Worm (Caenorhabditis elegans) whole organism, L1 larva: Measurements from ENCODE around the gene F58G1.8.

Experiments used
- C16A3.4 ChIP-seq: fragments of 150-350 bp; optimal IDR thresholded peaks from 2 replicates; lab custom pipeline; 2014; ENCODE audit warnings: missing biosample characterization, missing genetic modification characterization
- F16B12.6 ChIP-seq: fragments of 150-350 bp; optimal IDR thresholded peaks from 2 replicates; lab custom pipeline; 2014; ENCODE audit warnings: missing biosample characterization, missing genetic modification characterization
- aha-1 ChIP-seq: fragments of 150-350 bp; optimal IDR thresholded peaks from 2 replicates; lab custom pipeline; 2014; ENCODE audit warnings: missing biosample characterization, missing genetic modification characterization
- ama-1 ChIP-seq: fragments of 150-350 bp; optimal IDR thresholded peaks from 2 replicates; lab custom pipeline; 2014
- blmp-1 ChIP-seq: fragments of 150-350 bp; optimal IDR thresholded peaks from 2 replicates; lab custom pipeline; 2014; ENCODE audit warnings: missing biosample characterization, missing genetic modification characterization
- ceh-8 ChIP-seq: fragments of 200-800 bp; sonication (Bioruptor generic); optimal IDR thresholded peaks from 2 replicates; lab custom pipeline; 2018; ENCODE audit warnings: mild to moderate bottlenecking, missing genetic modification characterization, moderate library complexity, missing compliant biosample characterization
- ceh-82 ChIP-seq, 3 experiments: fragments of 150-350 bp in 1 of 3; sonication (generic microtip) in 2 of 3; optimal IDR thresholded peaks; 2 replicates each; lab custom pipeline; 2014 to 2017; ENCODE audit warnings: missing biosample characterization in 3 of 3, missing genetic modification characterization in 3 of 3
- ceh-88 ChIP-seq: fragments of 200-800 bp; sonication (Bioruptor generic); IDR thresholded peaks from 2 replicates; pipeline ENCODE4 v1.3.6; 2022; ENCODE audit warnings: missing genetic modification characterization, missing compliant biosample characterization
- ceh-90 ChIP-seq: sonication (generic microtip); optimal IDR thresholded peaks from 2 replicates; lab custom pipeline; 2016; ENCODE audit warnings: missing genetic modification characterization, missing compliant biosample characterization
- dpl-1 ChIP-seq, 3 experiments: fragments of 150-350 bp in 2 of 3; sonication (generic microtip) in 1 of 3; optimal IDR thresholded peaks; 2 replicates each; lab custom pipeline; 2014 to 2017; ENCODE audit warnings: missing biosample characterization in 3 of 3, missing genetic modification characterization in 3 of 3, missing genetic modification reagents in 3 of 3
- egl-13 ChIP-seq: sonication (generic microtip); optimal IDR thresholded peaks from 2 replicates; lab custom pipeline; 2016; ENCODE audit warnings: missing genotype, missing genetic modification reagents, missing genetic modification characterization, missing compliant biosample characterization
- egl-27 ChIP-seq, 2 experiments: fragments of 150-350 bp in 1 of 2; sonication (generic microtip); optimal IDR thresholded peaks; 3 replicates each; lab custom pipeline; 2017 to 2018; ENCODE audit warnings: missing biosample characterization in 2 of 2, missing genetic modification characterization in 2 of 2, missing genetic modification reagents in 2 of 2
- elt-2 ChIP-seq: sonication (generic microtip); optimal IDR thresholded peaks from 2 replicates; lab custom pipeline; 2016; ENCODE audit warnings: missing genetic modification characterization, mild to moderate bottlenecking, inconsistent platforms, missing compliant biosample characterization, missing genetic modification reagents
- elt-3 ChIP-seq, 6 experiments: fragments of 150-350 bp in 1 of 6; sonication (generic microtip); optimal IDR thresholded peaks; 2 replicates each; lab custom pipeline; 2017 to 2018; ENCODE audit warnings: missing biosample characterization in 6 of 6, missing genetic modification characterization in 6 of 6, inconsistent platforms in 1 of 6
- fkh-10 ChIP-seq: sonication (generic microtip); optimal IDR thresholded peaks from 2 replicates; lab custom pipeline; 2017; ENCODE audit warnings: missing biosample characterization, missing genetic modification reagents, missing genetic modification characterization
- fkh-4 ChIP-seq: sonication (generic microtip); optimal IDR thresholded peaks from 2 replicates; lab custom pipeline; 2016; ENCODE audit warnings: missing compliant biosample characterization, missing genetic modification characterization, borderline replicate concordance
- fkh-8 ChIP-seq: sonication (generic microtip); optimal IDR thresholded peaks from 2 replicates; lab custom pipeline; 2016; ENCODE audit warnings: mild to moderate bottlenecking, missing genetic modification characterization, missing compliant biosample characterization
- fos-1 ChIP-seq: fragments of 150-350 bp; optimal IDR thresholded peaks from 2 replicates; lab custom pipeline; 2014; ENCODE audit warnings: missing biosample characterization, missing genetic modification characterization
- hpl-2 ChIP-seq: fragments of 150-350 bp; optimal IDR thresholded peaks from 2 replicates; lab custom pipeline; 2014; ENCODE audit warnings: missing biosample characterization, missing genetic modification reagents, missing genetic modification characterization
- irx-1 ChIP-seq: sonication (generic microtip); optimal IDR thresholded peaks from 2 replicates; lab custom pipeline; 2016; ENCODE audit warnings: missing genetic modification characterization, missing compliant biosample characterization
- jun-1 ChIP-seq: fragments of 150-350 bp; optimal IDR thresholded peaks from 2 replicates; lab custom pipeline; 2014; ENCODE audit warnings: missing biosample characterization, missing genetic modification reagents, missing genetic modification characterization
- lin-15B ChIP-seq: fragments of 150-350 bp; sonication (generic microtip); optimal IDR thresholded peaks from 3 replicates; lab custom pipeline; 2014; ENCODE audit warnings: missing biosample characterization, missing genetic modification characterization
- lin-35 ChIP-seq, 2 experiments: fragments of 150-350 bp; optimal IDR thresholded peaks; 2 replicates each; lab custom pipeline; 2014; ENCODE audit warnings: missing biosample characterization in 2 of 2, missing genetic modification characterization in 2 of 2, missing genetic modification reagents in 2 of 2
- lir-3 ChIP-seq: sonication (generic microtip); optimal IDR thresholded peaks from 2 replicates; lab custom pipeline; 2016; ENCODE audit warnings: mild to moderate bottlenecking, missing genetic modification characterization, moderate library complexity, missing compliant biosample characterization; ENCODE audit not compliant: poor library complexity
- lsy-2 ChIP-seq, 2 experiments: fragments of 150-350 bp; optimal IDR thresholded peaks; 2 replicates each; lab custom pipeline; 2014; ENCODE audit warnings: missing biosample characterization in 2 of 2, missing genetic modification characterization in 2 of 2
- mab-9 ChIP-seq: fragments of 200-800 bp; sonication (Bioruptor generic); IDR thresholded peaks from 2 replicates; pipeline ENCODE4 v1.3.6; 2022; ENCODE audit warnings: missing genetic modification reagents, missing genetic modification characterization, missing compliant biosample characterization
- nhr-12 ChIP-seq: sonication (generic microtip); optimal IDR thresholded peaks from 2 replicates; lab custom pipeline; 2017; ENCODE audit warnings: missing biosample characterization, missing genetic modification characterization
- nhr-237 ChIP-seq: fragments of 150-350 bp; optimal IDR thresholded peaks from 2 replicates; lab custom pipeline; 2014; ENCODE audit warnings: missing biosample characterization, missing genetic modification characterization
- nhr-28 ChIP-seq: fragments of 150-350 bp; optimal IDR thresholded peaks from 2 replicates; lab custom pipeline; 2014; ENCODE audit warnings: missing biosample characterization, missing genetic modification characterization
- nhr-47 ChIP-seq: sonication (generic microtip); optimal IDR thresholded peaks from 2 replicates; lab custom pipeline; 2016; ENCODE audit warnings: mild to moderate bottlenecking, missing genetic modification characterization, moderate library complexity, missing compliant biosample characterization
- nhr-71 ChIP-seq: sonication (generic microtip); optimal IDR thresholded peaks from 2 replicates; lab custom pipeline; 2016; ENCODE audit warnings: mild to moderate bottlenecking, missing genetic modification characterization, moderate library complexity, missing compliant biosample characterization
- nhr-76 ChIP-seq: sonication (generic microtip); optimal IDR thresholded peaks from 2 replicates; lab custom pipeline; 2017; ENCODE audit warnings: missing biosample characterization, missing genetic modification characterization
- nhr-84 ChIP-seq: sonication (generic microtip); optimal IDR thresholded peaks from 2 replicates; lab custom pipeline; 2017; ENCODE audit warnings: missing biosample characterization, missing genetic modification characterization
- nhr-85 ChIP-seq: sonication (generic microtip); peaks from one replicate; lab custom pipeline; 2016; ENCODE audit warnings: missing genetic modification characterization, inconsistent platforms, missing compliant biosample characterization
- nhr-90 ChIP-seq: sonication (generic microtip); optimal IDR thresholded peaks from 2 replicates; lab custom pipeline; 2016; ENCODE audit warnings: mild to moderate bottlenecking, missing genetic modification characterization, missing compliant biosample characterization; ENCODE audit not compliant: poor library complexity
- pag-3 ChIP-seq: sonication (generic microtip); optimal IDR thresholded peaks from 2 replicates; lab custom pipeline; 2017; ENCODE audit warnings: missing genetic modification characterization, mild to moderate bottlenecking, missing compliant biosample characterization, antibody characterized with exemption, borderline replicate concordance; ENCODE audit not compliant: insufficient read depth
- skn-1 ChIP-seq: fragments of 150-350 bp; optimal IDR thresholded peaks from 2 replicates; lab custom pipeline; 2014; ENCODE audit warnings: missing biosample characterization, missing genetic modification characterization
- snu-23 ChIP-seq: sonication (generic microtip); optimal IDR thresholded peaks from 2 replicates; lab custom pipeline; 2016; ENCODE audit warnings: missing genetic modification characterization, missing compliant biosample characterization
- sox-4 ChIP-seq: sonication (generic microtip); optimal IDR thresholded peaks from 2 replicates; lab custom pipeline; 2016; ENCODE audit warnings: missing genetic modification characterization, missing compliant biosample characterization
- sptf-1 ChIP-seq: fragments of 150-350 bp; optimal IDR thresholded peaks from 2 replicates; lab custom pipeline; 2014; ENCODE audit warnings: missing biosample characterization, missing genetic modification characterization
- sup-37 ChIP-seq: fragments of 200-800 bp; sonication (Bioruptor generic); optimal IDR thresholded peaks from 2 replicates; lab custom pipeline; 2018; ENCODE audit warnings: mild to moderate bottlenecking, missing genetic modification characterization, missing compliant biosample characterization
- tlp-1 ChIP-seq: fragments of 150-350 bp; optimal IDR thresholded peaks from 2 replicates; lab custom pipeline; 2014; ENCODE audit warnings: missing biosample characterization, missing genetic modification characterization
- unc-62 ChIP-seq: fragments of 150-350 bp; optimal IDR thresholded peaks from 2 replicates; lab custom pipeline; 2014; ENCODE audit warnings: missing biosample characterization, missing genetic modification reagents, missing genetic modification characterization
- unc-98 ChIP-seq: fragments of 200-800 bp; sonication (Bioruptor generic); IDR thresholded peaks from 2 replicates; pipeline ENCODE4 v1.3.6; 2022; ENCODE audit warnings: missing genetic modification characterization, missing compliant biosample characterization
- xbp-1 ChIP-seq: sonication (generic microtip); optimal IDR thresholded peaks from 2 replicates; lab custom pipeline; 2016; ENCODE audit warnings: missing genetic modification characterization, missing compliant biosample characterization
- zip-4 ChIP-seq: fragments of 200-800 bp; sonication (Bioruptor generic); optimal IDR thresholded peaks from 2 replicates; lab custom pipeline; 2018; ENCODE audit warnings: mild to moderate bottlenecking, missing genetic modification characterization, moderate library complexity, missing compliant biosample characterization
- ztf-11 ChIP-seq, 2 experiments: sonication (generic microtip); optimal IDR thresholded peaks; 2 replicates each; lab custom pipeline; 2016 to 2017; ENCODE audit warnings: missing genetic modification characterization in 2 of 2, missing biosample characterization in 1 of 2, missing compliant biosample characterization in 1 of 2

The F58G1.8 gene

ce11 chrII:12944587-12945126 lies 19.2 kb upstream of the F58G1.8 start (continued):
- TF ChIP-seq hpl-2 (GFP tag; lab: Kevin White, UChicago) (peak; percentile 91), ceh-8 (GFP tag; lab: Kevin White, UChicago) (peak; percentile 95), sptf-1 (tag; lab: Kevin White, UChicago) (no peak), xbp-1 (peak; percentile 94), ztf-11 (tag; optimal IDR thresholded peaks at IDR 0.05; lab: Kevin White, UChicago) (peak; percentile 55 to 95), unc-98 (GFP tag; lab: Robert Waterston, UW) (peak; percentile 68), nhr-12 (tag; lab: Kevin White, UChicago) (no peak), ceh-82 (tag; optimal IDR thresholded peaks at IDR 0.05; lab: Kevin White, UChicago) (peak; percentile 90 to 94 (median 92)), lir-3 (peak; percentile 72), nhr-47 (tag; lab: Kevin White, UChicago) (peak; percentile 99), C16A3.4 (tag; lab: Kevin White, UChicago) (peak; percentile 63), unc-62 (no peak), lin-15B (tag; lab: Kevin White, UChicago) (peak; percentile 35), F16B12.6 (tag; lab: Kevin White, UChicago) (peak; percentile 39), nhr-71 (tag; lab: Kevin White, UChicago) (peak; percentile 98), nhr-84 (no peak), mab-9 (peak; percentile 80; the same call in 1 of the 2 replicates), sup-37 (GFP tag; lab: Kevin White, UChicago) (peak; percentile 97), aha-1 (tag; lab: Kevin White, UChicago) (peak; percentile 25), fos-1 (tag; lab: Kevin White, UChicago) (peak; percentile 92), dpl-1 (GFP tag; optimal IDR thresholded peaks at IDR 0.05; lab: Kevin White, UChicago) (peak; percentile 57 to 71 (median 69)), ama-1 (lab: Kevin White, UChicago) (peak; percentile 100), fkh-10 (GFP tag; lab: Kevin White, UChicago) (peak; percentile 70), egl-27 (tag; optimal IDR thresholded peaks at IDR 0.05; lab: Kevin White, UChicago) (peak; percentile 12 to 74), skn-1 (tag; lab: Kevin White, UChicago) (peak; percentile 76), sox-4 (tag; lab: Kevin White, UChicago) (peak; percentile 81), zip-4 (GFP tag; lab: Kevin White, UChicago) (peak; percentile 92), nhr-85 (tag; lab: Kevin White, UChicago) (peak; percentile 97), fkh-4 (tag; lab: Kevin White, UChicago) (peak; percentile 44), pag-3 (tag; lab: Kevin White, UChicago) (no peak), nhr-28 (tag; lab: Kevin White, UChicago) (no peak), elt-2 (tag; lab: Kevin White, UChicago) (peak; percentile 96)

DNA sequence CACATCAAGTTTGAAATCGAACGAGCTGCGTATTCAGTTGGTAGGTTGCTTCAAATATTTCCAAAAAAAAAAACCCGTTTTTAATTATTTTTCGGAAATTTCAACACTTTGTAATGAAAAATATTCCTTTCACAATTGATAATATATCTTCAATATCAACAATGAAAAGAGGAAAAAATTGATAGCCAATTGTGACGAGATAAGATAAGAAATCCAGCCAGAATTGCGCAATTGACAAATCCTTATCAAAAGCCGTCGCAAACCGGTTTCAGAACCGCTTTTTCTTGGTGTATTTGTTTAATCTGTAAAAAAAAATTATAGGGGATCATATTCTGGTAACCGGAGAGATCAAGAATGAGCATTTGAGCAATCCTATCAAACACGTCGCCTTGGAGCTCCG lies 17.0 kb upstream of the F58G1.8 start:
- TF ChIP-seq elt-3 (tag; optimal IDR thresholded peaks at IDR 0.05; lab: Kevin White, UChicago) = peak in 5 of 6 experiments; percentile 78 to 91 (median 89)
- TF ChIP-seq lin-15B (tag; lab: Kevin White, UChicago) = no peak
- no peak for TF ChIP-seq nhr-85 (tag; lab: Kevin White, UChicago)
- no peak for TF ChIP-seq nhr-28 (tag; lab: Kevin White, UChicago)
- no peak for TF ChIP-seq fkh-8 (tag; lab: Kevin White, UChicago)
- TF ChIP-seq ztf-11 (tag; optimal IDR thresholded peaks at IDR 0.05; lab: Kevin White, UChicago) = no peak
- TF ChIP-seq blmp-1 (tag; lab: Kevin White, UChicago) = peak; percentile 53
- no peak for TF ChIP-seq lir-3
- TF ChIP-seq ceh-90 = no peak
- no peak for TF ChIP-seq snu-23 (GFP tag; lab: Kevin White, UChicago)
- no peak for TF ChIP-seq ceh-88 (GFP tag; lab: Robert Waterston, UW)
- TF ChIP-seq mab-9 = no peak

- no peak for TF ChIP-seq F16B12.6 (tag; lab: Kevin White, UChicago)
- no peak for TF ChIP-seq sup-37 (GFP tag; lab: Kevin White, UChicago)
- TF ChIP-seq nhr-76 = no peak
- no peak for TF ChIP-seq tlp-1 (tag; lab: Kevin White, UChicago)
- TF ChIP-seq dpl-1 (GFP tag; optimal IDR thresholded peaks at IDR 0.05; lab: Kevin White, UChicago) = no peak
- no peak for TF ChIP-seq nhr-90
- no peak for TF ChIP-seq nhr-237 (tag; lab: Kevin White, UChicago)
- no peak for TF ChIP-seq unc-98 (GFP tag; lab: Robert Waterston, UW)
- TF ChIP-seq ceh-82 (tag; optimal IDR thresholded peaks at IDR 0.05; lab: Kevin White, UChicago) = no peak
- no peak for TF ChIP-seq lin-35 (GFP tag; optimal IDR thresholded peaks at IDR 0.05; lab: Kevin White, UChicago)
- TF ChIP-seq C16A3.4 (tag; lab: Kevin White, UChicago) = no peak
- TF ChIP-seq mab-9 = no peak
- no peak for TF ChIP-seq snu-23 (GFP tag; lab: Kevin White, UChicago)
- TF ChIP-seq nhr-85 (tag; lab: Kevin White, UChicago) = no peak
- no peak for TF ChIP-seq nhr-28 (tag; lab: Kevin White, UChicago)
- no peak for TF ChIP-seq lsy-2 (tag; optimal IDR thresholded peaks at IDR 0.05; lab: Kevin White, UChicago)
- no peak for TF ChIP-seq jun-1 (tag; lab: Kevin White, UChicago)
- no peak for TF ChIP-seq irx-1
- no peak for TF ChIP-seq egl-13
- no peak for TF ChIP-seq ceh-90
Observed at ce11 chrII:12939801-12940200, 14.3 kb upstream of the F58G1.8 start, which contains the start of gene arrd-10. arrd-10 (plus strand) TSS chrII:12940101.
